Fruit fly (Drosophila melanogaster): ENCODE data around the gene Pcyt2.

Gene Pcyt2

dm6 chr3L:1548345-1548970 is 4.8 kb upstream of the Pcyt2 start (continued):
- TF ChIP-seq crc (GFP tag; optimal IDR thresholded peaks at IDR 0.05): peak; percentile 43
- peak; percentile 41 for TF ChIP-seq CG6854 (GFP tag; optimal IDR thresholded peaks at IDR 0.05)
- TF ChIP-seq Mad (GFP tag; optimal IDR thresholded peaks at IDR 0.05): no peak
- peak; percentile 60 for TF ChIP-seq nmo (GFP tag; optimal IDR thresholded peaks at IDR 0.05)
- TF ChIP-seq CG15011 (GFP tag; optimal IDR thresholded peaks at IDR 0.05): peak; percentile 65
- no peak for TF ChIP-seq ci (GFP tag; IDR thresholded peaks at IDR 0.05)
- no peak for TF ChIP-seq ken (GFP tag; IDR thresholded peaks at IDR 0.05)
- no peak for TF ChIP-seq eyg (GFP tag; optimal IDR thresholded peaks at IDR 0.05)
- no peak for TF ChIP-seq tio (GFP tag; optimal IDR thresholded peaks at IDR 0.05)
- no peak for TF ChIP-seq slou (GFP tag; optimal IDR thresholded peaks at IDR 0.05)
- peak; percentile 44 for TF ChIP-seq CG17829 (tag; optimal IDR thresholded peaks at IDR 0.05)
- TF ChIP-seq Camta (GFP tag; optimal IDR thresholded peaks at IDR 0.05): no peak
- no peak for TF ChIP-seq Mrtf (GFP tag; IDR thresholded peaks at IDR 0.05)
- TF ChIP-seq sug (tag; optimal IDR thresholded peaks at IDR 0.05): peak; percentile 90
- TF ChIP-seq ara (GFP tag; IDR thresholded peaks at IDR 0.05): no peak
- TF ChIP-seq CG5180 (GFP tag; optimal IDR thresholded peaks at IDR 0.05): no peak
- no peak; the same call in 1 of the 2 replicates for TF ChIP-seq CG17612 (GFP tag; IDR thresholded peaks at IDR 0.05)
- peak; percentile 38 for TF ChIP-seq her (GFP tag; optimal IDR thresholded peaks at IDR 0.05)
- TF ChIP-seq Tbp (GFP tag; optimal IDR thresholded peaks at IDR 0.05): no peak
- TF ChIP-seq inv (GFP tag; IDR thresholded peaks at IDR 0.05; ENCODE audit: partially characterized antibody): no peak
- peak; percentile 38 for TF ChIP-seq tap (tag; optimal IDR thresholded peaks at IDR 0.05)
- peak; percentile 33 for TF ChIP-seq pnt (GFP tag; optimal IDR thresholded peaks at IDR 0.05)
- TF ChIP-seq CG1792 (GFP tag; optimal IDR thresholded peaks at IDR 0.05): no peak
- TF ChIP-seq Awh (GFP tag; IDR thresholded peaks at IDR 0.05): no peak
- TF ChIP-seq Max (GFP tag; optimal IDR thresholded peaks at IDR 0.05): peak; percentile 7
- TF ChIP-seq slp2 (GFP tag; optimal IDR thresholded peaks at IDR 0.05): no peak
- no peak for TF ChIP-seq HLHmδ (GFP tag; optimal IDR thresholded peaks at IDR 0.05)
- no peak for TF ChIP-seq CG8089 (GFP tag; optimal IDR thresholded peaks at IDR 0.05)
- no peak for TF ChIP-seq kni (GFP tag; optimal IDR thresholded peaks at IDR 0.05)
- TF ChIP-seq amos (GFP tag; IDR thresholded peaks at IDR 0.05; ENCODE audit: partially characterized antibody): no peak
- no peak for TF ChIP-seq tll (GFP tag; optimal IDR thresholded peaks at IDR 0.05)
- no peak for TF ChIP-seq CG2875 (GFP tag; optimal IDR thresholded peaks at IDR 0.05)
- peak; percentile 59; the same call in 1 of the 2 replicates for TF ChIP-seq lmd (GFP tag; IDR thresholded peaks at IDR 0.05)
- TF ChIP-seq lilli (GFP tag; optimal IDR thresholded peaks at IDR 0.05): peak; percentile 77
- TF ChIP-seq CG12744 (GFP tag; optimal IDR thresholded peaks at IDR 0.05): no peak
- TF ChIP-seq D19B (GFP tag; optimal IDR thresholded peaks at IDR 0.05): peak; percentile 55
- TF ChIP-seq jigr1 (GFP tag; IDR thresholded peaks at IDR 0.05): no peak
- peak; percentile 31 for TF ChIP-seq CG18476 (GFP tag; optimal IDR thresholded peaks at IDR 0.05)
- no peak for TF ChIP-seq salm (tag; optimal IDR thresholded peaks at IDR 0.05)
- TF ChIP-seq esg (GFP tag; conservative IDR thresholded peaks at IDR 0.05): peak; percentile 30; the same call in 1 of the 2 replicates
- no peak for TF ChIP-seq CG3163 (GFP tag; optimal IDR thresholded peaks at IDR 0.05)
- peak; percentile 44 for TF ChIP-seq Ssrp (tag; optimal IDR thresholded peaks at IDR 0.05)
- TF ChIP-seq CG42726 (GFP tag; IDR thresholded peaks at IDR 0.05; ENCODE audit: partially characterized antibody): no peak
- peak; percentile 10; the same call in 1 of the 2 replicates for TF ChIP-seq wdn (GFP tag; IDR thresholded peaks at IDR 0.05)
- TF ChIP-seq hbn (GFP tag; IDR thresholded peaks at IDR 0.05; ENCODE audit: partially characterized antibody): no peak
- peak; percentile 34 for TF ChIP-seq gcm (GFP tag; optimal IDR thresholded peaks at IDR 0.05)
- TF ChIP-seq Hand (GFP tag; optimal IDR thresholded peaks at IDR 0.05): peak; percentile 67
- peak; percentile 95 for TF ChIP-seq grau (tag; optimal IDR thresholded peaks at IDR 0.05)
- peak; percentile 66 for TF ChIP-seq CG13424 (tag; optimal IDR thresholded peaks at IDR 0.05)
- peak; percentile 63 for TF ChIP-seq CG10147 (GFP tag; optimal IDR thresholded peaks at IDR 0.05)

Data from whole organism, embryonic.